Fruit fly (Drosophila melanogaster) whole organism, wandering third instar larva: ENCODE results near the gene inc.

Experiments used
- Abd-B ChIP-seq: fragments of >200 bp; optimal IDR thresholded peaks from 2 replicates; lab custom pipeline; 2017; ENCODE audit warnings: missing biosample characterization, missing genetic modification characterization
- CG32264 ChIP-seq: fragments of 200-800 bp; sonication (Bioruptor generic); optimal IDR thresholded peaks from 2 replicates; lab custom pipeline; 2016; ENCODE audit warnings: missing biosample characterization, missing genetic modification characterization
- CG9705 ChIP-seq: fragments of 200-800 bp; sonication (Bioruptor generic); optimal IDR thresholded peaks from 2 replicates; lab custom pipeline; 2018; ENCODE audit warnings: missing biosample characterization, mild to moderate bottlenecking, missing genetic modification characterization
- CrebA ChIP-seq: fragments of 200-800 bp; sonication (Bioruptor generic); optimal IDR thresholded peaks from 2 replicates; lab custom pipeline; 2016; ENCODE audit warnings: missing biosample characterization, mild to moderate bottlenecking, missing genetic modification characterization, borderline replicate concordance
- Dfd ChIP-seq: fragments of >200 bp; optimal IDR thresholded peaks from 2 replicates; lab custom pipeline; 2017; ENCODE audit warnings: missing biosample characterization, missing genetic modification characterization
- Dif ChIP-seq: fragments of 200-275, 200-300 bp; sonication (Bioruptor generic); optimal IDR thresholded peaks from 2 replicates; lab custom pipeline; 2018; ENCODE audit warnings: missing biosample characterization, missing genetic modification characterization; ENCODE audit not compliant: partially characterized antibody
- GATAd ChIP-seq: sonication (Bioruptor generic); optimal IDR thresholded peaks from 2 replicates; lab custom pipeline; 2016; ENCODE audit warnings: missing biosample characterization, missing genetic modification characterization
- HLH106 ChIP-seq: fragments of 200-800 bp; optimal IDR thresholded peaks from 3 replicates; lab custom pipeline; 2019; ENCODE audit warnings: missing biosample characterization, mild to moderate bottlenecking, missing genetic modification characterization, moderate library complexity
- Hnf4 ChIP-seq: fragments of 200-800 bp; sonication (Bioruptor generic); optimal IDR thresholded peaks from 2 replicates; lab custom pipeline; 2016; ENCODE audit warnings: missing biosample characterization, mild to moderate bottlenecking, missing genetic modification characterization
- Hr78 ChIP-seq: fragments of >200 bp; optimal IDR thresholded peaks from 2 replicates; lab custom pipeline; 2017; ENCODE audit warnings: missing biosample characterization, missing genetic modification characterization
- Hr83 ChIP-seq: fragments of 200-300 bp; sonication (Bioruptor generic); optimal IDR thresholded peaks from 2 replicates; lab custom pipeline; 2016; ENCODE audit warnings: missing biosample characterization, mild to moderate bottlenecking, missing genetic modification characterization, moderate library complexity; ENCODE audit not compliant: poor library complexity, severe bottlenecking
- Jra ChIP-seq: sonication (Bioruptor generic); optimal IDR thresholded peaks from 2 replicates; lab custom pipeline; 2016; ENCODE audit warnings: missing biosample characterization, missing genetic modification characterization
- Mio ChIP-seq: sonication (Bioruptor generic); optimal IDR thresholded peaks from 2 replicates; lab custom pipeline; 2016; ENCODE audit warnings: missing biosample characterization, missing genetic modification characterization
- Myc ChIP-seq: fragments of >200 bp; optimal IDR thresholded peaks from 2 replicates; lab custom pipeline; 2017
- N ChIP-seq: fragments of >200 bp; optimal IDR thresholded peaks from 2 replicates; lab custom pipeline; 2018; ENCODE audit warnings: missing biosample characterization, missing external identifiers, missing genetic modification characterization
- OdsH ChIP-seq: fragments of 200-800 bp; sonication (Bioruptor generic); optimal IDR thresholded peaks from 2 replicates; lab custom pipeline; 2016; ENCODE audit warnings: missing biosample characterization, mild to moderate bottlenecking, missing genetic modification characterization
- Rel ChIP-seq, 2 experiments: fragments of 200-800 bp; sonication (Bioruptor generic) in 1 of 2; optimal IDR thresholded peaks; 2 replicates in 1 of 2; 3 replicates in 1 of 2; lab custom pipeline; 2016 to 2019; ENCODE audit warnings: mild to moderate bottlenecking in 2 of 2, missing biosample characterization in 2 of 2, missing genetic modification characterization in 2 of 2, moderate library complexity in 1 of 2
- Sp1 ChIP-seq: fragments of 200-800 bp; sonication (Bioruptor generic); optimal IDR thresholded peaks from 3 replicates; lab custom pipeline; 2019; ENCODE audit warnings: missing biosample characterization, mild to moderate bottlenecking, missing genetic modification characterization, moderate library complexity
- Vsx2 ChIP-seq: fragments of 200-300, 225-300 bp; sonication (Bioruptor generic); optimal IDR thresholded peaks from 2 replicates; lab custom pipeline; 2018; ENCODE audit warnings: missing biosample characterization, missing genetic modification characterization; ENCODE audit not compliant: partially characterized antibody
- br ChIP-seq: fragments of 200-800 bp; sonication (Bioruptor generic); optimal IDR thresholded peaks from 2 replicates; lab custom pipeline; 2016; ENCODE audit warnings: missing biosample characterization, missing genetic modification characterization
- brk ChIP-seq: fragments of 200-800 bp; sonication (Bioruptor generic); optimal IDR thresholded peaks from 2 replicates; lab custom pipeline; 2016; ENCODE audit warnings: missing biosample characterization, mild to moderate bottlenecking, missing genetic modification characterization
- dl ChIP-seq, 2 experiments: fragments of 175-275, 200-275 bp in 1 of 2; fragments of 200-275 bp in 1 of 2; sonication (Bioruptor generic); optimal IDR thresholded peaks; lab custom pipeline; 2018; ENCODE audit warnings: mild to moderate bottlenecking in 2 of 2, missing biosample characterization in 2 of 2, missing genetic modification characterization in 2 of 2, moderate library complexity in 2 of 2; ENCODE audit not compliant: partially characterized antibody in 2 of 2, insufficient read depth in 1 of 2
- dmrt93B ChIP-seq: fragments of 200-800 bp; sonication (Bioruptor generic); optimal IDR thresholded peaks from 2 replicates; lab custom pipeline; 2018; ENCODE audit warnings: missing biosample characterization, mild to moderate bottlenecking, missing genetic modification characterization
- dsf ChIP-seq: sonication (Bioruptor generic); optimal IDR thresholded peaks from 2 replicates; lab custom pipeline; 2016; ENCODE audit warnings: missing biosample characterization, missing genetic modification characterization, borderline replicate concordance
- ey ChIP-seq: fragments of 200-800 bp; sonication (Bioruptor generic); optimal IDR thresholded peaks from 2 replicates; lab custom pipeline; 2016; ENCODE audit warnings: missing biosample characterization, missing genetic modification characterization
- foxo ChIP-seq, 2 experiments: fragments of 200-800 bp; sonication (Bioruptor generic); optimal IDR thresholded peaks; 2 replicates in 1 of 2; 3 replicates in 1 of 2; lab custom pipeline; 2016 to 2017; ENCODE audit warnings: missing biosample characterization in 2 of 2, missing genetic modification characterization in 2 of 2
- fru ChIP-seq: fragments of 200-800 bp; sonication (Bioruptor generic); optimal IDR thresholded peaks from 3 replicates; lab custom pipeline; 2016; ENCODE audit warnings: missing biosample characterization, mild to moderate bottlenecking, missing genetic modification characterization
- h ChIP-seq: fragments of 200-800 bp; sonication (Bioruptor generic); optimal IDR thresholded peaks from 3 replicates; lab custom pipeline; 2016; ENCODE audit warnings: missing biosample characterization, mild to moderate bottlenecking, missing genetic modification characterization
- jim ChIP-seq: fragments of 175-275, 200-325 bp; sonication (Bioruptor generic); optimal IDR thresholded peaks from 2 replicates; lab custom pipeline; 2016; ENCODE audit warnings: missing biosample characterization, mild to moderate bottlenecking, missing genetic modification characterization
- lola ChIP-seq: fragments of >200 bp; optimal IDR thresholded peaks from 2 replicates; lab custom pipeline; 2017; ENCODE audit warnings: missing biosample characterization, missing genetic modification characterization
- pan ChIP-seq: fragments of >200 bp; optimal IDR thresholded peaks from 2 replicates; lab custom pipeline; 2017
- psq ChIP-seq: fragments of 200-800 bp; sonication (Bioruptor generic); optimal IDR thresholded peaks from 3 replicates; lab custom pipeline; 2017; ENCODE audit warnings: missing biosample characterization, mild to moderate bottlenecking, missing genetic modification characterization, moderate library complexity
- rgr ChIP-seq: fragments of 200-800 bp; sonication (Bioruptor generic); optimal IDR thresholded peaks from 3 replicates; lab custom pipeline; 2016; ENCODE audit warnings: missing biosample characterization, mild to moderate bottlenecking, missing genetic modification characterization
- sage ChIP-seq: fragments of 200-800 bp; sonication (Bioruptor generic); optimal IDR thresholded peaks from 2 replicates; lab custom pipeline; 2016; ENCODE audit warnings: missing biosample characterization, mild to moderate bottlenecking, missing genetic modification characterization
- sv ChIP-seq: fragments of 200-800 bp; sonication (Bioruptor generic); optimal IDR thresholded peaks from 3 replicates; lab custom pipeline; 2016; ENCODE audit warnings: missing biosample characterization, missing genetic modification characterization
- tai ChIP-seq: sonication (Bioruptor generic); optimal IDR thresholded peaks from 2 replicates; lab custom pipeline; 2016; ENCODE audit warnings: missing biosample characterization, missing genetic modification characterization
- usp ChIP-seq: fragments of >200 bp; optimal IDR thresholded peaks from 2 replicates; lab custom pipeline; 2017; ENCODE audit warnings: missing biosample characterization, missing genetic modification characterization
- woc ChIP-seq: sonication (Bioruptor generic); optimal IDR thresholded peaks from 2 replicates; lab custom pipeline; 2016; ENCODE audit warnings: missing biosample characterization, mild to moderate bottlenecking, missing genetic modification characterization

Gene inc

dm6 chrX:1517618-1518017 lies 34.3 kb downstream of the inc start:
- TF ChIP-seq HLH106 (tag; lab: Kevin White, UChicago) (no peak), Sp1 (GFP tag; lab: Kevin White, UChicago) (no peak), tai (no peak), Hnf4 (no peak), Jra (GFP tag; lab: Kevin White, UChicago) (no peak), ey (GFP tag; lab: Kevin White, UChicago) (no peak), woc (GFP tag; lab: Kevin White, UChicago) (peak; percentile 32), Hr78 (GFP tag; lab: Kevin White, UChicago) (no peak), lola (GFP tag; lab: Kevin White, UChicago) (no peak), Hr83 (GFP tag; lab: Kevin White, UChicago) (peak; percentile 27), sage (GFP tag; lab: Kevin White, UChicago) (no peak), Rel (GFP tag; optimal IDR thresholded peaks at IDR 0.05; lab: Kevin White, UChicago) (no peak), Rel (tag; optimal IDR thresholded peaks at IDR 0.05; lab: Kevin White, UChicago) (no peak), CG32264 (GFP tag; lab: Kevin White, UChicago) (no peak), Dif (GFP tag; lab: Kevin White, UChicago) (no peak), brk (GFP tag; lab: Kevin White, UChicago) (no peak), dsf (GFP tag; lab: Kevin White, UChicago) (no peak), Myc (lab: Kevin White, UChicago) (no peak), CrebA (no peak), Mio (GFP tag; lab: Kevin White, UChicago) (no peak), jim (GFP tag; lab: Kevin White, UChicago) (no peak), pan (lab: Kevin White, UChicago) (no peak), usp (no peak), dl (GFP tag; optimal IDR thresholded peaks at IDR 0.05; lab: Kevin White, UChicago; ENCODE audit: insufficient read depth in 1 of 2, partially characterized antibody in 2 of 2) (no peak), N (no peak), foxo (GFP tag; optimal IDR thresholded peaks at IDR 0.05; lab: Kevin White, UChicago) (peak in 1 of 2 experiments; percentile 0), sv (no peak), rgr (GFP tag; lab: Kevin White, UChicago) (no peak), Dfd (GFP tag; lab: Kevin White, UChicago) (no peak), h (peak; percentile 42), CG9705 (GFP tag; lab: Kevin White, UChicago) (no peak), Vsx2 (GFP tag; lab: Kevin White, UChicago) (peak; percentile 90), OdsH (GFP tag; lab: Kevin White, UChicago) (peak; percentile 12), br (GFP tag; lab: Kevin White, UChicago) (peak; percentile 20), GATAd (GFP tag; lab: Kevin White, UChicago) (no peak), dmrt93B (GFP tag; lab: Kevin White, UChicago) (no peak), fru (GFP tag; lab: Kevin White, UChicago) (no peak), Abd-B (GFP tag; lab: Kevin White, UChicago) (no peak), psq (GFP tag; lab: Kevin White, UChicago) (no peak)

- TF ChIP-seq Myc (lab: Kevin White, UChicago), result peak; percentile 45
Measured at dm6 chrX:1523277-1523676, 40.0 kb downstream of the inc start.

- peak; percentile 84 for TF ChIP-seq Dfd (GFP tag; lab: Kevin White, UChicago)
- TF ChIP-seq br (GFP tag; lab: Kevin White, UChicago), result no peak
Measured at dm6 chrX:1535234-1535925, 52.1 kb downstream of the inc start.
